Fruit fly (Drosophila melanogaster): Measurements from ENCODE around the gene CG17065.
A peak's percentile ranks its signal among the peaks of the same experiment; 100 is the strongest.
"Not testable (repeated sequence)": the region's sequence is repeated elsewhere in the genome, so short reads cannot be mapped to it uniquely, and the experiment has no call there.

CG17065 gene

dm6 chrX:20269669-20270068, 12.7 kb upstream of the CG17065 start, which contains the start of gene Inx6:
Gene Inx6 (minus strand): TSS chrX:20269769.
- TF ChIP-seq sna (GFP tag; IDR thresholded peaks at IDR 0.05; ENCODE audit: partially characterized antibody), result no peak
- TF ChIP-seq Stat92E (GFP tag; optimal IDR thresholded peaks at IDR 0.05), result no peak
- TF ChIP-seq nau (GFP tag; optimal IDR thresholded peaks at IDR 0.05), result no peak
- TF ChIP-seq vnd (GFP tag; IDR thresholded peaks at IDR 0.05; ENCODE audit: partially characterized antibody), result no peak
- no peak for TF ChIP-seq tio (GFP tag; optimal IDR thresholded peaks at IDR 0.05)
- TF ChIP-seq cg (GFP tag; optimal IDR thresholded peaks at IDR 0.05), result no peak
- TF ChIP-seq Nf-YA (GFP tag; IDR thresholded peaks at IDR 0.05), result no peak
- TF ChIP-seq ase (GFP tag; IDR thresholded peaks at IDR 0.05), result no peak
- TF ChIP-seq YL-1 (GFP tag; optimal IDR thresholded peaks at IDR 0.05), result no peak
- TF ChIP-seq danr (GFP tag; IDR thresholded peaks at IDR 0.05), result no peak
- no peak for TF ChIP-seq dati (GFP tag; IDR thresholded peaks at IDR 0.05)
- TF ChIP-seq gce (GFP tag; IDR thresholded peaks at IDR 0.05), result no peak
- TF ChIP-seq seq (GFP tag; IDR thresholded peaks at IDR 0.05), result no peak
- no peak for TF ChIP-seq bowl (GFP tag; IDR thresholded peaks at IDR 0.05)

- not testable (repeated sequence) for TF ChIP-seq CG10565 (GFP tag; optimal IDR thresholded peaks at IDR 0.05); CG14710 (tag; optimal IDR thresholded peaks at IDR 0.05); bcd (GFP tag; optimal IDR thresholded peaks at IDR 0.05)
These were observed 1.9 kb upstream of the CG17065 start, which contains the start of gene CG42577 for dm6 chrX:20258939-20259338. Gene CG42577 (plus strand): TSS chrX:20259239.

- TF ChIP-seq org-1 (GFP tag; optimal IDR thresholded peaks at IDR 0.05), result no peak
- no peak for TF ChIP-seq Ptx1 (GFP tag; IDR thresholded peaks at IDR 0.05)
- peak; percentile 20 for TF ChIP-seq sug (tag; optimal IDR thresholded peaks at IDR 0.05)
- TF ChIP-seq CG10267 (tag; optimal IDR thresholded peaks at IDR 0.05), result no peak
- no peak for TF ChIP-seq stwl (tag; optimal IDR thresholded peaks at IDR 0.05)
- 0 out of 2 replicates have a peak, but pooled peaks have one; percentile 8 for TF ChIP-seq Bgb (GFP tag; IDR thresholded peaks at IDR 0.05; ENCODE audit: partially characterized antibody)
- TF ChIP-seq croc (GFP tag; conservative IDR thresholded peaks at IDR 0.05), result no peak
- TF ChIP-seq Ravus (GFP tag; IDR thresholded peaks at IDR 0.05), result no peak
- TF ChIP-seq Antp (GFP tag; optimal IDR thresholded peaks at IDR 0.05), result no peak
- TF ChIP-seq CG10462 (GFP tag; optimal IDR thresholded peaks at IDR 0.05), result no peak
- TF ChIP-seq CG8281 (tag; optimal IDR thresholded peaks at IDR 0.05), result no peak
- TF ChIP-seq Oli (tag; optimal IDR thresholded peaks at IDR 0.05), result no peak
- TF ChIP-seq grau (tag; optimal IDR thresholded peaks at IDR 0.05), result peak; percentile 52
These were observed 1.0 kb downstream of the CG17065 start for dm6 chrX:20255977-20256376.

- TF ChIP-seq Pdp1 (GFP tag; optimal IDR thresholded peaks at IDR 0.05) (no peak), Hmx (GFP tag; optimal IDR thresholded peaks at IDR 0.05) (no peak), CG8478 (optimal IDR thresholded peaks at IDR 0.05) (peak; percentile 89), croc (GFP tag; conservative IDR thresholded peaks at IDR 0.05) (no peak), Dref (GFP tag; IDR thresholded peaks at IDR 0.05) (0 out of 2 replicates have a peak, but pooled peaks have one; percentile 42), CG16813 (GFP tag; IDR thresholded peaks at IDR 0.05; ENCODE audit: partially characterized antibody) (no peak), Six4 (GFP tag; optimal IDR thresholded peaks at IDR 0.05) (no peak), CG3995 (GFP tag; optimal IDR thresholded peaks at IDR 0.05) (no peak), CG1603 (tag; optimal IDR thresholded peaks at IDR 0.05) (no peak), sd (tag; optimal IDR thresholded peaks at IDR 0.05) (peak; percentile 58), CG16815 (GFP tag; optimal IDR thresholded peaks at IDR 0.05) (no peak), Oaz (GFP tag; IDR thresholded peaks at IDR 0.05) (no peak), MESR4 (GFP tag; optimal IDR thresholded peaks at IDR 0.05) (peak; percentile 39), CG30403 (GFP tag; optimal IDR thresholded peaks at IDR 0.05) (no peak), CG8290 (GFP tag; optimal IDR thresholded peaks at IDR 0.05) (peak; percentile 53), CG8290 (tag; optimal IDR thresholded peaks at IDR 0.05) (peak; percentile 30 to 33), CG17361 (GFP tag; IDR thresholded peaks at IDR 0.05) (no peak), CG3163 (GFP tag; optimal IDR thresholded peaks at IDR 0.05) (no peak), stwl (tag; optimal IDR thresholded peaks at IDR 0.05) (peak; percentile 33)
These were observed 5.3 kb downstream of the CG17065 start for dm6 chrX:20251586-20252160.

All from whole organism, embryonic.